Worm (Caenorhabditis elegans): ENCODE results near the gene K09D9.14.

Gene K09D9.14

ce11 chrV:3980228-3980933, 41.3 kb downstream of the K09D9.14 start:
- TF ChIP-seq jun-1 (tag; optimal IDR thresholded peaks at IDR 0.05) = no peak
- no peak for TF ChIP-seq eor-1 (tag; optimal IDR thresholded peaks at IDR 0.05)
- TF ChIP-seq nhr-25 (tag; optimal IDR thresholded peaks at IDR 0.05) = peak; percentile 51
- TF ChIP-seq ZK546.5 (tag; optimal IDR thresholded peaks at IDR 0.05) = no peak
- TF ChIP-seq egl-5 (tag; optimal IDR thresholded peaks at IDR 0.05) = no peak
- peak; percentile 75 for TF ChIP-seq nhr-23 (tag; optimal IDR thresholded peaks at IDR 0.05)

DNA sequence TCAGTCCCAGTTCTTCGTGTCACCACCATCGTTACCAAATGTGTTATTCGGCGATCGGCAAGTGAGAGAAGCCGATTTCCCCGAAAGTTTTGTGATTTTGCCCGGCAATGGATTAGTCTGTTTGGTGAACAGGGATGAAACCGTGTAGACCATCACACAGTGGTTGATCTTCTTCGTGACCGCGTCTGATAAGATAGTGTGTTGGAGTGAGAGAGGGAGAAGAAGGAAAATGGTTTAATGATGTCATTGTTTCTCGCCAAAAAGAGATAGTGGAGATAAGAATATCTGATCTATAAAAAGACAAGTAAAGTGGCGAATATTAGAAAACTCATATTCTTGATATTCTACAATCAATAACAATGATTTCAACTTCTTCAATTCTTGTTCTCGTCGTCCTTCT, 41.9 kb downstream of the K09D9.14 start, which contains the start of gene nlp-31:
TSS of gene nlp-31 (plus strand) at position 237 of the 400 bp plus-strand sequence.
- TF ChIP-seq ceh-28 (tag; optimal IDR thresholded peaks at IDR 0.05) = peak; percentile 43
- TF ChIP-seq elt-1 (tag; optimal IDR thresholded peaks at IDR 0.05) = peak; percentile 21
- no peak for TF ChIP-seq ceh-16 (tag; optimal IDR thresholded peaks at IDR 0.05)
- no peak for TF ChIP-seq egl-5 (tag; optimal IDR thresholded peaks at IDR 0.05)
- no peak for TF ChIP-seq ceh-9 (tag; optimal IDR thresholded peaks at IDR 0.05)
- TF ChIP-seq ZK546.5 (tag; optimal IDR thresholded peaks at IDR 0.05) = no peak
- no peak for TF ChIP-seq lin-39 (tag; optimal IDR thresholded peaks at IDR 0.05)
- peak; percentile 65 for TF ChIP-seq nhr-23 (tag; optimal IDR thresholded peaks at IDR 0.05)
- TF ChIP-seq pha-4 (tag; optimal IDR thresholded peaks at IDR 0.05) = no peak
- TF ChIP-seq sea-2 (GFP tag; optimal IDR thresholded peaks at IDR 0.05) = no peak
- TF ChIP-seq pqm-1 (tag; optimal IDR thresholded peaks at IDR 0.05) = no peak
- TF ChIP-seq nhr-43 (tag; optimal IDR thresholded peaks at IDR 0.05; ENCODE audit: poor library complexity, severe bottlenecking) = peak; percentile 55
- TF ChIP-seq ztf-4 (tag; optimal IDR thresholded peaks at IDR 0.05) = no peak
- no peak for TF ChIP-seq R02D3.7 (tag; optimal IDR thresholded peaks at IDR 0.05)
- no peak for TF ChIP-seq ztf-11 (tag; optimal IDR thresholded peaks at IDR 0.05)
- TF ChIP-seq nhr-77 (tag; optimal IDR thresholded peaks at IDR 0.05) = no peak
- peak; percentile 54 to 94 (median 76) for TF ChIP-seq elt-3 (tag; optimal IDR thresholded peaks at IDR 0.05)
- TF ChIP-seq eor-1 (tag; optimal IDR thresholded peaks at IDR 0.05) = no peak
- TF ChIP-seq ama-1 (optimal IDR thresholded peaks at IDR 0.05) = no peak
- no peak for TF ChIP-seq aly-2 (tag; optimal IDR thresholded peaks at IDR 0.05)
- no peak for TF ChIP-seq zag-1 (tag; optimal IDR thresholded peaks at IDR 0.05)
- no peak for TF ChIP-seq snpc-4 (tag; optimal IDR thresholded peaks at IDR 0.05)
- peak; percentile 90 for TF ChIP-seq nhr-25 (tag; optimal IDR thresholded peaks at IDR 0.05)
- no peak for TF ChIP-seq ceh-82 (tag; optimal IDR thresholded peaks at IDR 0.05)
- TF ChIP-seq tbx-2 (tag; optimal IDR thresholded peaks at IDR 0.05) = peak; percentile 3
- TF ChIP-seq fkh-10 (GFP tag; optimal IDR thresholded peaks at IDR 0.05) = no peak
- no peak for TF ChIP-seq nhr-28 (tag; optimal IDR thresholded peaks at IDR 0.05)

DNA sequence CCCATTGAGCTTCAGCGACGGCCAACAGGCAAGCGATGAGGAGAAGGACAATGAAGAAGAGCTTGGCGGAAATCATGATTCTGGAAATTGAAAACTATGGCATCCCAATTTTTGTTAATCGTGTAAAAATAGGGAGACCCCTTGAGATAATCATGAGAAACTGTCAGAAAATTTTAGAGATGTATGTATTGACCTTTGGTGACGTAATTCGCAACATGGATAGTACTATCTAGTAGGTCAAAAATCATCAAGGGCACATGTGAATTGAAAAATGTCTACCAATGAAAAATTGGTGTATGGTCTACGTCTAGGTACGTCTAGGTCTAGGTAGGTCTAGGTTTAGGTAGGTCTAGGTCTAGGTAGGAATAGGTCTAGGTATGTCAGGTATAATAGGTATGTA, 42.6 kb downstream of the K09D9.14 start, which contains the start of gene nlp-34:
TSS of gene nlp-34 (minus strand) at position 82 of the 400 bp plus-strand sequence.
- TF ChIP-seq nhr-23 (tag; optimal IDR thresholded peaks at IDR 0.05) = no peak
- TF ChIP-seq nhr-25 (tag; optimal IDR thresholded peaks at IDR 0.05) = peak; percentile 54

DNA sequence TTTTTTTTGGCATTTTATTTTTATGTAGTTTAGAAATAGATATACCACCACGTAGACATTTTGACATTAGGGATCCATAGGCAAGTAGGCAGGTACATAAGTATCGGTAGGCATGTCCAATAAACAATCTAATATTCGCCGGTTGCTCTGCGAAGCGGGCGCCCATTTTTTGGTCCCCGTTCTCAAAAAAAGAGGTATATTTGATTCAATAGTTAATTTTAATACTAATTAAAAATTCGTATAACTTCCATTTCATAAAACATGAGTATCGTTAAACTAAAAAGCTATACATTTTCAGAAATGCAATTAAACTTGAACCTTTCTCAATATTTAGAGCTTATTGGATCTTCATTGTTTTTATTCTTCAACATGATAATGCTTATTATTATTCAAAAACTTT, 44.7 kb downstream of the K09D9.14 start, which contains the start of gene str-83:
TSS of gene str-83 (plus strand) at position 301 of the 400 bp plus-strand sequence.
- TF ChIP-seq fkh-10 (GFP tag; optimal IDR thresholded peaks at IDR 0.05) (no peak), fos-1 (tag; optimal IDR thresholded peaks at IDR 0.05) (no peak), pqm-1 (tag; optimal IDR thresholded peaks at IDR 0.05) (no peak), R02D3.7 (tag; optimal IDR thresholded peaks at IDR 0.05) (no peak), ztf-11 (tag; optimal IDR thresholded peaks at IDR 0.05) (no peak), lsy-12 (tag; optimal IDR thresholded peaks at IDR 0.05) (no peak), unc-62 (GFP tag; optimal IDR thresholded peaks at IDR 0.05) (no peak), jun-1 (tag; optimal IDR thresholded peaks at IDR 0.05) (no peak), ceh-16 (tag; optimal IDR thresholded peaks at IDR 0.05) (no peak), nhr-11 (tag; optimal IDR thresholded peaks at IDR 0.05) (no peak), lin-39 (tag; optimal IDR thresholded peaks at IDR 0.05) (no peak), sea-2 (GFP tag; optimal IDR thresholded peaks at IDR 0.05) (no peak)

- TF ChIP-seq pha-4 (tag; optimal IDR thresholded peaks at IDR 0.05) (no peak), mml-1 (tag; optimal IDR thresholded peaks at IDR 0.05) (no peak), nfya-1 (tag; optimal IDR thresholded peaks at IDR 0.05; ENCODE audit: insufficient read depth) (no peak), eor-1 (tag; optimal IDR thresholded peaks at IDR 0.05) (no peak), ama-1 (optimal IDR thresholded peaks at IDR 0.05) (no peak), daf-12 (tag; optimal IDR thresholded peaks at IDR 0.05) (no peak), lsy-12 (tag; optimal IDR thresholded peaks at IDR 0.05) (no peak), nhr-23 (tag; optimal IDR thresholded peaks at IDR 0.05) (no peak), elt-3 (tag; optimal IDR thresholded peaks at IDR 0.05) (no peak), jun-1 (tag; optimal IDR thresholded peaks at IDR 0.05) (no peak)
Observed at ce11 chrV:3974361-3974760, 47.3 kb downstream of the K09D9.14 start, which contains the start of gene str-82. Gene str-82 (plus strand): TSS chrV:3974661.

Measured in whole organism, L3 larva.